Worm (Caenorhabditis elegans): ENCODE data around the gene F54B11.9.

DNA sequence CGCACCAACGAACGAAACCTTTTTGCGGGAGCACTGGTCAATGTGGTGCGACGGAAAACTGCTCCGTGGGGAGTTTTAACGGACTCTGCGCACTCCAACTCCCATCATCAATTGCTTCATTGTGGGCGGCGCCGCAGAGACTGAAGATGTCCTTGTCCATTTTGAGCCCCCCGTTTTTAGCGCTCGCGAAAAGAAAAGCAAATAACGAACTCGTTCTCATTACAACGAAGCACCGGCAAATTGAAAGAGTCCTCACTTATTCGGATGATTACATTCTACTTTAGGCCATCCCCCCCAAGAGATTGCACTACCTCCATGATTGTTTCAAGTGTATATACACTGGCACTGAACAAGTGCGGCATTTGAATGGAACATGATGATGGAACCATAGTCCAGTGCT lies 41.4 kb downstream of the F54B11.9 start, which contains the start of gene acr-9:
- no peak for TF ChIP-seq Y55F3AM.14 (GFP tag; optimal IDR thresholded peaks at IDR 0.05)
- no peak for TF ChIP-seq lin-13 (GFP tag; optimal IDR thresholded peaks at IDR 0.05)
- TF ChIP-seq gmeb-1 (tag; optimal IDR thresholded peaks at IDR 0.05) = no peak
- TF ChIP-seq snpc-4 (tag; optimal IDR thresholded peaks at IDR 0.05) = no peak
- no peak for TF ChIP-seq nhr-237 (tag; optimal IDR thresholded peaks at IDR 0.05)
- no peak for TF ChIP-seq alr-1 (tag; optimal IDR thresholded peaks at IDR 0.05)

All from whole organism, L2 larva.